Fruit fly (Drosophila melanogaster) whole organism, pupa: ENCODE data around the gene CG14852.

ENCODE experiments used
- CG10348 ChIP-seq: fragments of 200-800 bp; sonication (Bioruptor generic); IDR thresholded peaks from 2 replicates; pipeline ENCODE4 v1.3.6; 2022; ENCODE audit warnings: missing biosample characterization, missing genetic modification characterization
- CG12605 ChIP-seq: fragments of 200-800 bp; sonication (Bioruptor generic); IDR thresholded peaks from 2 replicates; pipeline ENCODE4 v1.3.6; 2022; ENCODE audit warnings: missing biosample characterization, missing genetic modification characterization
- CG13204 ChIP-seq: fragments of 200-800 bp; sonication (Bioruptor generic); optimal IDR thresholded peaks from 2 replicates; lab custom pipeline; 2018; ENCODE audit warnings: missing biosample characterization, mild to moderate bottlenecking, missing genetic modification characterization, moderate library complexity
- CG14655 ChIP-seq: fragments of 200-800 bp; sonication (Bioruptor generic); optimal IDR thresholded peaks from 3 replicates; lab custom pipeline; 2017; ENCODE audit warnings: mild to moderate bottlenecking, missing biosample characterization, missing genetic modification reagents, missing genetic modification characterization
- CG15710 ChIP-seq: fragments of 200-800 bp; sonication (Bioruptor generic); optimal IDR thresholded peaks from 2 replicates; lab custom pipeline; 2018; ENCODE audit warnings: missing biosample characterization, mild to moderate bottlenecking, missing genetic modification characterization, moderate library complexity
- CG17806 ChIP-seq: fragments of 200-800 bp; sonication (Bioruptor generic); optimal IDR thresholded peaks from 2 replicates; lab custom pipeline; 2018; ENCODE audit warnings: missing biosample characterization, mild to moderate bottlenecking, missing genetic modification characterization, moderate library complexity
- CG32121 ChIP-seq: fragments of 200-800 bp; sonication (Bioruptor generic); IDR thresholded peaks from 2 replicates; pipeline ENCODE4 v1.3.6; 2022; ENCODE audit warnings: missing biosample characterization, missing genetic modification characterization
- CG34367 ChIP-seq: fragments of 200-800 bp; sonication (Bioruptor generic); optimal IDR thresholded peaks from 2 replicates; lab custom pipeline; 2018; ENCODE audit warnings: missing biosample characterization, mild to moderate bottlenecking, missing genetic modification characterization
- CG4496 ChIP-seq: fragments of 200-800 bp; sonication (Bioruptor generic); IDR thresholded peaks from 3 replicates; pipeline ENCODE4 v1.3.6; 2022; ENCODE audit warnings: missing biosample characterization, missing genetic modification characterization
- CG8159 ChIP-seq: fragments of 200-800 bp; sonication (Bioruptor generic); optimal IDR thresholded peaks from 3 replicates; lab custom pipeline; 2018; ENCODE audit warnings: missing biosample characterization, mild to moderate bottlenecking, missing genetic modification characterization, moderate library complexity
- CG8301 ChIP-seq: fragments of 200-800 bp; sonication (Bioruptor generic); optimal IDR thresholded peaks from 2 replicates; lab custom pipeline; 2018; ENCODE audit warnings: missing biosample characterization, mild to moderate bottlenecking, missing genetic modification characterization
- CG9948 ChIP-seq: fragments of 200-800 bp; sonication (Bioruptor generic); optimal IDR thresholded peaks from 2 replicates; lab custom pipeline; 2018; ENCODE audit warnings: missing biosample characterization, mild to moderate bottlenecking, missing genetic modification characterization, moderate library complexity
- D1 ChIP-seq: fragments of 200-800 bp; sonication (Bioruptor generic); optimal IDR thresholded peaks from 2 replicates; lab custom pipeline; 2018; ENCODE audit warnings: missing biosample characterization, mild to moderate bottlenecking, missing genetic modification characterization, moderate library complexity
- EcR ChIP-seq: fragments of 200-800 bp; sonication (Bioruptor generic); optimal IDR thresholded peaks from 3 replicates; lab custom pipeline; 2019; ENCODE audit warnings: missing biosample characterization, missing genetic modification characterization, mild to moderate bottlenecking, moderate library complexity, missing genetic modification reagents
- Ets98B ChIP-seq: fragments of 200-800 bp; sonication (Bioruptor generic); IDR thresholded peaks from 2 replicates; pipeline ENCODE4 v1.3.6; 2022; ENCODE audit warnings: missing biosample characterization, missing genetic modification characterization
- Pif1A ChIP-seq: fragments of 200-800 bp; sonication (Bioruptor generic); optimal IDR thresholded peaks from 3 replicates; lab custom pipeline; 2016; ENCODE audit warnings: missing biosample characterization, missing genetic modification characterization
- Pif1B ChIP-seq: fragments of 200-800 bp; sonication (Bioruptor generic); optimal IDR thresholded peaks from 3 replicates; lab custom pipeline; 2016; ENCODE audit warnings: missing biosample characterization, missing genetic modification characterization
- Snoo ChIP-seq: fragments of 200-800 bp; sonication (Bioruptor generic); optimal IDR thresholded peaks from 3 replicates; lab custom pipeline; 2017; ENCODE audit warnings: missing biosample characterization, mild to moderate bottlenecking, missing genetic modification characterization, inconsistent platforms
- fd96Ca ChIP-seq: fragments of 200-800 bp; sonication (Bioruptor generic); IDR thresholded peaks from 3 replicates; pipeline ENCODE4 v1.3.6; 2022; ENCODE audit warnings: missing biosample characterization, missing genetic modification characterization
- gl ChIP-seq: fragments of 200-800 bp; sonication (Bioruptor generic); optimal IDR thresholded peaks from 2 replicates; lab custom pipeline; 2018; ENCODE audit warnings: missing biosample characterization, mild to moderate bottlenecking, missing genetic modification characterization
- rn ChIP-seq: fragments of 200-800 bp; sonication (Bioruptor generic); IDR thresholded peaks from 2 replicates; pipeline ENCODE4 v1.3.6; 2022; ENCODE audit warnings: missing biosample characterization, missing genetic modification characterization

Gene CG14852

dm6 chr3R:14555021-14555420 lies 10.7 kb upstream of the CG14852 start:
- no peak for TF ChIP-seq CG17806
- no peak for TF ChIP-seq rn
- TF ChIP-seq CG14655 (GFP tag; lab: Kevin White, UChicago): no peak
- TF ChIP-seq CG8159 (tag; lab: Kevin White, UChicago): no peak
- TF ChIP-seq CG4496: no peak
- no peak for TF ChIP-seq Ets98B (GFP tag; lab: Robert Waterston, UW)

dm6 chr3R:14557480-14558354 lies 8.0 kb upstream of the CG14852 start, which contains the start of gene Pde6:
Gene Pde6 (minus strand): TSS chr3R:14558304.
- no peak for TF ChIP-seq EcR (GFP tag; lab: Kevin White, UChicago)
- peak; percentile 29 for TF ChIP-seq CG9948 (tag; lab: Kevin White, UChicago)
- peak; percentile 36 for TF ChIP-seq CG13204 (GFP tag; lab: Kevin White, UChicago)
- peak; percentile 13 for TF ChIP-seq CG8159 (tag; lab: Kevin White, UChicago)
- TF ChIP-seq fd96Ca (GFP tag; lab: Robert Waterston, UW): peak; percentile 84
- TF ChIP-seq CG34367 (tag; lab: Kevin White, UChicago): peak; percentile 44
- TF ChIP-seq CG32121: peak; percentile 85
- peak; percentile 96 for TF ChIP-seq CG12605 (GFP tag; lab: Robert Waterston, UW)
- TF ChIP-seq D1: no peak
- TF ChIP-seq CG8301 (tag; lab: Kevin White, UChicago): peak; percentile 65
- peak; percentile 85 for TF ChIP-seq Pif1A
- peak; percentile 81 for TF ChIP-seq CG14655 (GFP tag; lab: Kevin White, UChicago)
- TF ChIP-seq CG4496: peak; percentile 88
- peak; percentile 88 for TF ChIP-seq Pif1B (GFP tag; lab: Kevin White, UChicago)
- no peak for TF ChIP-seq CG10348
- peak; percentile 63 for TF ChIP-seq CG15710 (tag; lab: Kevin White, UChicago)
- peak; percentile 73; the same call in 1 of the 2 replicates for TF ChIP-seq rn
- TF ChIP-seq gl (tag; lab: Kevin White, UChicago): peak; percentile 53
- TF ChIP-seq Ets98B (GFP tag; lab: Robert Waterston, UW): peak; percentile 84
- peak; percentile 14 for TF ChIP-seq Snoo (tag; lab: Kevin White, UChicago)
- TF ChIP-seq CG17806: peak; percentile 28

DNA sequence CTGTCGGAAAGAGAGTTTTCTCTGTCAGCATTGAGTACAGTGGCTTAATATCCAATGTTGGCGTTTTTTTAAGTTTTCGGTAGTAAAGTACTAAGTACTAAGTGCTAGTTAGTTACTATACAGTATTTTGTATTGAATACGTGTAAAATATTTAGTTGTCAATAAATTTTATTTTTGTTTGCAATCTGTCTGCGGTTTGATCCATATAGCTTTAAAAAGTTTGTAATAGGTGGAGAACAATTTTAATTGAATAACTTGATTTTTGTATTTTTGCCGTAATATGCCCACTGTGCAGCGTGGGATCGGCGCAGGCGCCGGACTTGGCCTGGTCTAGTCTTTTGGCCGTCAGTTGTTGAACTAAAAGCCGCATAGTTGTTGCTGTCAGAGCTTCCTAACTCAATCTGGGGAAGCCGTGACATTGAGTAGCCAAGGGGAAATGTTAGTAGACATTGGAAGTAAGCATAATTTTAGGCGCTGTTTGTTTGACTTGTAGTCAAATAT lies 7.3 kb upstream of the CG14852 start:
- no peak for TF ChIP-seq EcR (GFP tag; lab: Kevin White, UChicago)
- peak; percentile 77 for TF ChIP-seq Ets98B (GFP tag; lab: Robert Waterston, UW)
- TF ChIP-seq CG13204 (GFP tag; lab: Kevin White, UChicago): no peak
- peak; percentile 72 for TF ChIP-seq Pif1A
- TF ChIP-seq CG9948 (tag; lab: Kevin White, UChicago): peak; percentile 67
- peak; percentile 51 for TF ChIP-seq CG10348
- peak; percentile 82 for TF ChIP-seq CG8159 (tag; lab: Kevin White, UChicago)
- TF ChIP-seq CG32121: peak; percentile 83
- TF ChIP-seq D1: no peak
- peak; percentile 46 for TF ChIP-seq Pif1B (GFP tag; lab: Kevin White, UChicago)
- peak; percentile 22 for TF ChIP-seq CG34367 (tag; lab: Kevin White, UChicago)
- TF ChIP-seq CG4496: peak; percentile 78; the same call in 2 of the 3 replicates
- TF ChIP-seq Snoo (tag; lab: Kevin White, UChicago): peak; percentile 63
- peak; percentile 59 for TF ChIP-seq CG17806
- peak; percentile 83 for TF ChIP-seq CG14655 (GFP tag; lab: Kevin White, UChicago)
- peak; percentile 82 for TF ChIP-seq CG8301 (tag; lab: Kevin White, UChicago)
- peak; percentile 64 for TF ChIP-seq fd96Ca (GFP tag; lab: Robert Waterston, UW)
- no peak for TF ChIP-seq gl (tag; lab: Kevin White, UChicago)
- peak; percentile 67 for TF ChIP-seq CG15710 (tag; lab: Kevin White, UChicago)
- 0 out of 2 replicates have a peak, but pooled peaks have one; percentile 30 for TF ChIP-seq CG12605 (GFP tag; lab: Robert Waterston, UW)
- TF ChIP-seq rn: peak; percentile 61

DNA sequence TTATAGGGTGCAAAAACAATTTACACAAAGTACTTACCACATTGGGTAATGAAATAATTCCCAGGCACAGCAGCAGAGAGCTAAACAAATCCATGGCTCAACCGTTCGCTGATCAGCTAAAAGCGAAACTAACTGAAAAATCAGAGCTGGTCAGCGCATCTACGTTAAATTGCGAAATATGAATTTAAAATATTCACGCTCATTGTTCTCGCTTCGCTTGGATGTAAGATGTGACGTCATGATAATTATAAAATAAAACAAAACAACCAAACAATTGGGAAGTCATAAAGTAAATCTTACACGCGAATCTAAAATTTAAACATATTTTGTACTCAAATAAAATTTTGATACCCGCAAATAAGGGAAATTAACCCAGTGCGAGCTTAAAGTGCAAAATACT lies 5.8 kb upstream of the CG14852 start, which contains the start of gene CG14854:
Gene CG14854 (minus strand): TSS at position 101 of the 400 bp plus-strand sequence.
- no peak for TF ChIP-seq CG9948 (tag; lab: Kevin White, UChicago)
- TF ChIP-seq CG8301 (tag; lab: Kevin White, UChicago): no peak
- no peak for TF ChIP-seq CG32121
- TF ChIP-seq D1: no peak
- no peak for TF ChIP-seq CG17806
- no peak for TF ChIP-seq Snoo (tag; lab: Kevin White, UChicago)

DNA sequence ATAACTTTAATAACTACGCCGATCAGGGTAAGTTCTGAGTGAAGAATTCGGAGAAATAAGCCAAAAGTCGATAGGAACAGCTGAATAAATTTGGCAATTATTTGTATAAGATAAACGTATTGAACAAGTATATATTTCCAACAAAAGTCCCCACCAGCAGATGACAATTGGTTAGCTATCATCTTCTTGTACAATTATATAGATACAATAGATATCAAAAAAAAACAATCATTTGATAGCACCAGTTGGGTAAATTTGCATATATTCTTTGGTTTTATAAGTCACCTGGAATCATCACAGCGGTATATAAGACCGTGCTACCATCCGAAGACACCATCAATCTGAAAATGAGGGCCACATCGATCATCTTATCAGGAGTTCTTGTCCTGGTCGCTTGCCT lies 5.1 kb upstream of the CG14852 start, which contains the start of gene Jig:
Gene Jig (plus strand): TSS at position 301 of the 400 bp plus-strand sequence.
- TF ChIP-seq Pif1A: no peak
- no peak for TF ChIP-seq D1
- TF ChIP-seq rn: no peak
- no peak for TF ChIP-seq CG34367 (tag; lab: Kevin White, UChicago)
- no peak for TF ChIP-seq CG8159 (tag; lab: Kevin White, UChicago)
- TF ChIP-seq fd96Ca (GFP tag; lab: Robert Waterston, UW): no peak
- no peak for TF ChIP-seq Pif1B (GFP tag; lab: Kevin White, UChicago)
- no peak for TF ChIP-seq CG8301 (tag; lab: Kevin White, UChicago)
- TF ChIP-seq Snoo (tag; lab: Kevin White, UChicago): no peak
- TF ChIP-seq CG4496: no peak
- no peak for TF ChIP-seq CG10348
- no peak for TF ChIP-seq CG13204 (GFP tag; lab: Kevin White, UChicago)
- TF ChIP-seq, all 21 proteins: peak for 0
